Fruit fly (Drosophila melanogaster) whole organism, embryonic: ENCODE measurements around the gene CG9393.

Experiments used
- Atf6 ChIP-seq: fragments of 200-800 bp; sonication (Bioruptor generic); IDR thresholded peaks from 2 replicates; pipeline ENCODE4 v1.3.6; 2022; ENCODE audit warnings: missing biosample characterization, missing genetic modification characterization
- Bgb ChIP-seq: fragments of 200-800 bp; sonication (Bioruptor generic); IDR thresholded peaks from 2 replicates; pipeline ENCODE4 v1.3.6; 2022; ENCODE audit warnings: missing biosample characterization, missing genetic modification characterization; ENCODE audit not compliant: partially characterized antibody
- CG11695 ChIP-seq: fragments of 200-800 bp; sonication (Bioruptor generic); IDR thresholded peaks from 3 replicates; pipeline ENCODE4 v1.3.6; 2022; ENCODE audit warnings: missing biosample characterization, missing genetic modification characterization
- CG11696 ChIP-seq: fragments of 200-800 bp; sonication (Bioruptor generic); IDR thresholded peaks from 2 replicates; pipeline ENCODE4 v1.3.6; 2022; ENCODE audit warnings: missing biosample characterization, missing genetic modification characterization
- CG12071 ChIP-seq: fragments of 200-800 bp; sonication (Bioruptor generic); optimal IDR thresholded peaks from 3 replicates; lab custom pipeline; 2018; ENCODE audit warnings: missing biosample characterization, mild to moderate bottlenecking, missing genetic modification characterization
- CG1233 ChIP-seq: fragments of 200-800 bp; sonication (Bioruptor generic); optimal IDR thresholded peaks from 4 replicates; lab custom pipeline; 2018; ENCODE audit warnings: missing biosample characterization, mild to moderate bottlenecking, missing genetic modification characterization
- CG15514 ChIP-seq: fragments of 200-800 bp; sonication (Bioruptor generic); optimal IDR thresholded peaks from 3 replicates; lab custom pipeline; 2017; ENCODE audit warnings: missing biosample characterization, missing genetic modification characterization, mild to moderate bottlenecking, moderate library complexity, missing genetic modification reagents
- CG1603 ChIP-seq: fragments of 200-800 bp; sonication (Bioruptor generic); optimal IDR thresholded peaks from 2 replicates; lab custom pipeline; 2019; ENCODE audit warnings: missing biosample characterization, mild to moderate bottlenecking, missing genetic modification characterization, moderate library complexity
- CG17359 ChIP-seq: fragments of 200-800 bp; sonication (Bioruptor generic); optimal IDR thresholded peaks from 3 replicates; lab custom pipeline; 2018; ENCODE audit warnings: missing biosample characterization, mild to moderate bottlenecking, missing genetic modification characterization, moderate library complexity
- CG17612 ChIP-seq: fragments of 200-800 bp; sonication (Bioruptor generic); IDR thresholded peaks from 2 replicates; pipeline ENCODE4 v1.3.6; 2022; ENCODE audit warnings: missing biosample characterization, missing genetic modification characterization
- CG18262 ChIP-seq: fragments of 200-800 bp; optimal IDR thresholded peaks from 3 replicates; lab custom pipeline; 2019; ENCODE audit warnings: missing biosample characterization, mild to moderate bottlenecking, missing genetic modification characterization, moderate library complexity
- CG2202 ChIP-seq: fragments of 200-800 bp; sonication (Bioruptor generic); optimal IDR thresholded peaks from 2 replicates; lab custom pipeline; 2018; ENCODE audit warnings: missing biosample characterization, mild to moderate bottlenecking, missing genetic modification characterization
- CG2678 ChIP-seq: fragments of 200-800 bp; sonication (Bioruptor generic); optimal IDR thresholded peaks from 3 replicates; lab custom pipeline; 2019; ENCODE audit warnings: missing biosample characterization, mild to moderate bottlenecking, missing genetic modification characterization, moderate library complexity
- CG33557 ChIP-seq: fragments of 200-800 bp; sonication (Bioruptor generic); optimal IDR thresholded peaks from 2 replicates; lab custom pipeline; 2019; ENCODE audit warnings: missing biosample characterization, mild to moderate bottlenecking, missing genetic modification characterization, moderate library complexity
- CG4707 ChIP-seq: fragments of 200-800 bp; sonication (Bioruptor generic); optimal IDR thresholded peaks from 2 replicates; lab custom pipeline; 2018; ENCODE audit warnings: missing biosample characterization, mild to moderate bottlenecking, missing genetic modification characterization, moderate library complexity
- CG6854 ChIP-seq: fragments of 200-800 bp; sonication (Bioruptor generic); optimal IDR thresholded peaks from 3 replicates; lab custom pipeline; 2017; ENCODE audit warnings: missing biosample characterization, mild to moderate bottlenecking, missing genetic modification characterization
- CG8281 ChIP-seq: fragments of 200-800 bp; sonication (Bioruptor generic); optimal IDR thresholded peaks from 2 replicates; lab custom pipeline; 2018; ENCODE audit warnings: missing biosample characterization, mild to moderate bottlenecking, missing genetic modification characterization, moderate library complexity
- CG8924 ChIP-seq: fragments of 200-800 bp; optimal IDR thresholded peaks from 3 replicates; lab custom pipeline; 2019; ENCODE audit warnings: missing biosample characterization, mild to moderate bottlenecking, missing genetic modification characterization, moderate library complexity
- CG9215 ChIP-seq: fragments of 200-800 bp; sonication (Bioruptor generic); IDR thresholded peaks from 2 replicates; pipeline ENCODE4 v1.3.6; 2022; ENCODE audit warnings: missing biosample characterization, missing genetic modification characterization
- CG9797 ChIP-seq: fragments of 200-800 bp; sonication (Bioruptor generic); optimal IDR thresholded peaks from 3 replicates; lab custom pipeline; 2018; ENCODE audit warnings: missing biosample characterization, mild to moderate bottlenecking, missing genetic modification characterization
- Dek ChIP-seq: fragments of 200-800 bp; sonication (Bioruptor generic); optimal IDR thresholded peaks from 3 replicates; lab custom pipeline; 2019; ENCODE audit warnings: missing biosample characterization, mild to moderate bottlenecking, missing genetic modification characterization, moderate library complexity
- Ets65A ChIP-seq: fragments of 200-800 bp; sonication (Bioruptor generic); peaks from one replicate; lab custom pipeline; 2016; ENCODE audit warnings: missing biosample characterization, missing genetic modification characterization
- Hmx ChIP-seq: fragments of 200-800 bp; sonication (Bioruptor generic); optimal IDR thresholded peaks from 2 replicates; lab custom pipeline; 2016; ENCODE audit warnings: missing biosample characterization, missing genetic modification characterization
- Hr39 ChIP-seq: fragments of >200 bp; optimal IDR thresholded peaks from 2 replicates; lab custom pipeline; 2017
- Hr78 ChIP-seq, 2 experiments: fragments of 200-800 bp in 1 of 2; fragments of >200 bp in 1 of 2; sonication (Bioruptor generic) in 1 of 2; optimal IDR thresholded peaks; 2 replicates each; lab custom pipeline; 2017 to 2019; ENCODE audit warnings: missing biosample characterization in 2 of 2, missing genetic modification characterization in 2 of 2, mild to moderate bottlenecking in 1 of 2, moderate library complexity in 1 of 2
- Nf-YB ChIP-seq: fragments of 200-800 bp; sonication (Bioruptor generic); optimal IDR thresholded peaks from 3 replicates; lab custom pipeline; 2019; ENCODE audit warnings: missing biosample characterization, mild to moderate bottlenecking, missing genetic modification characterization, moderate library complexity
- NfI ChIP-seq: fragments of 200-800 bp; sonication (Bioruptor generic); optimal IDR thresholded peaks from 3 replicates; lab custom pipeline; 2018; ENCODE audit warnings: missing biosample characterization, mild to moderate bottlenecking, missing genetic modification characterization, moderate library complexity
- Pdp1 ChIP-seq, 2 experiments: fragments of 200-800 bp; sonication (Bioruptor generic); optimal IDR thresholded peaks; 3 replicates each; lab custom pipeline; 2016; ENCODE audit warnings: missing biosample characterization in 2 of 2, missing genetic modification characterization in 2 of 2, mild to moderate bottlenecking in 1 of 2, moderate library complexity in 1 of 2
- Sox100B ChIP-seq: fragments of 200-800 bp; sonication (Bioruptor generic); optimal IDR thresholded peaks from 3 replicates; lab custom pipeline; 2018; ENCODE audit warnings: missing biosample characterization, mild to moderate bottlenecking, missing genetic modification characterization
- Sry-δ ChIP-seq: fragments of 200-800 bp; sonication (Bioruptor generic); optimal IDR thresholded peaks from 2 replicates; lab custom pipeline; 2016; ENCODE audit warnings: missing biosample characterization, missing genetic modification characterization
- Trl ChIP-seq, 3 experiments: fragments of >200 bp in 2 of 3; fragments of 200-800 bp in 1 of 3; sonication (Bioruptor generic) in 1 of 3; optimal IDR thresholded peaks; 2 replicates in 1 of 3; 3 replicates in 2 of 3; lab custom pipeline; 2016 to 2017; ENCODE audit warnings: missing biosample characterization in 1 of 3, missing genetic modification characterization in 1 of 3
- br ChIP-seq: fragments of >200 bp; optimal IDR thresholded peaks from 2 replicates; lab custom pipeline; 2017
- cad ChIP-seq: fragments of >200 bp; optimal IDR thresholded peaks from 2 replicates; lab custom pipeline; 2017; ENCODE audit warnings: missing biosample characterization, missing genetic modification characterization
- cato ChIP-seq: fragments of 200-800 bp; sonication (Bioruptor generic); optimal IDR thresholded peaks from 2 replicates; lab custom pipeline; 2016; ENCODE audit warnings: missing biosample characterization, missing genetic modification characterization, borderline replicate concordance
- cg ChIP-seq: fragments of 200-800 bp; sonication (Bioruptor generic); optimal IDR thresholded peaks from 3 replicates; lab custom pipeline; 2019; ENCODE audit warnings: missing biosample characterization, mild to moderate bottlenecking, missing genetic modification characterization, moderate library complexity
- chm ChIP-seq: fragments of 200-800 bp; sonication (Bioruptor generic); IDR thresholded peaks from 2 replicates; pipeline ENCODE4 v1.3.6; 2022; ENCODE audit warnings: missing biosample characterization, missing genetic modification characterization
- crp ChIP-seq, 2 experiments: fragments of 200-800 bp; sonication (Bioruptor generic); optimal IDR thresholded peaks; 2 replicates in 1 of 2; 3 replicates in 1 of 2; lab custom pipeline; 2017; ENCODE audit warnings: missing biosample characterization in 2 of 2, missing genetic modification characterization in 2 of 2, mild to moderate bottlenecking in 1 of 2, moderate library complexity in 1 of 2
- cwo ChIP-seq: fragments of 200-800 bp; sonication (Bioruptor generic); optimal IDR thresholded peaks from 3 replicates; lab custom pipeline; 2017; ENCODE audit warnings: missing biosample characterization, missing genetic modification characterization, mild to moderate bottlenecking, moderate library complexity, missing genetic modification reagents
- fu2 ChIP-seq: fragments of 200-800 bp; sonication (Bioruptor generic); optimal IDR thresholded peaks from 2 replicates; lab custom pipeline; 2016; ENCODE audit warnings: missing biosample characterization, missing genetic modification characterization
- jumu ChIP-seq: fragments of 200-800 bp; sonication (Bioruptor generic); optimal IDR thresholded peaks from 3 replicates; lab custom pipeline; 2016; ENCODE audit warnings: missing biosample characterization, missing genetic modification characterization
- lab ChIP-seq: fragments of 200-800 bp; sonication (Bioruptor generic); optimal IDR thresholded peaks from 3 replicates; lab custom pipeline; 2017; ENCODE audit warnings: missing biosample characterization, missing genetic modification characterization, mild to moderate bottlenecking, moderate library complexity, missing genetic modification reagents
- maf-S ChIP-seq: fragments of 200-800 bp; sonication (Bioruptor generic); optimal IDR thresholded peaks from 2 replicates; lab custom pipeline; 2016; ENCODE audit warnings: missing biosample characterization, missing genetic modification characterization
- mam ChIP-seq: fragments of 200-800 bp; sonication (Bioruptor generic); optimal IDR thresholded peaks from 3 replicates; lab custom pipeline; 2016; ENCODE audit warnings: missing biosample characterization, missing genetic modification characterization
- pan ChIP-seq, 4 experiments: fragments of >200 bp in 3 of 4; fragments of 200-800 bp in 1 of 4; sonication (Bioruptor generic) in 1 of 4; optimal IDR thresholded peaks in 3 of 4; IDR thresholded peaks in 1 of 4; 2 replicates each; pipeline versions ENCODE4 v1.3.6 to Lab custom; 2017 to 2022; ENCODE audit warnings: missing biosample characterization in 2 of 4, missing genetic modification characterization in 2 of 4, mixed read lengths in 1 of 4
- run ChIP-seq: fragments of 200-800 bp; sonication (Bioruptor generic); optimal IDR thresholded peaks from 3 replicates; lab custom pipeline; 2018; ENCODE audit warnings: missing biosample characterization, mild to moderate bottlenecking, missing genetic modification characterization
- schlank ChIP-seq: fragments of 200-800 bp; sonication (Bioruptor generic); optimal IDR thresholded peaks from 2 replicates; lab custom pipeline; 2018; ENCODE audit warnings: missing biosample characterization, mild to moderate bottlenecking, missing genetic modification characterization
- sd ChIP-seq: fragments of 200-800 bp; sonication (Bioruptor generic); optimal IDR thresholded peaks from 3 replicates; lab custom pipeline; 2018; ENCODE audit warnings: missing biosample characterization, mild to moderate bottlenecking, missing genetic modification characterization, moderate library complexity
- trem ChIP-seq: fragments of 200-800 bp; optimal IDR thresholded peaks from 3 replicates; lab custom pipeline; 2019; ENCODE audit warnings: missing biosample characterization, mild to moderate bottlenecking, missing genetic modification characterization, moderate library complexity
- wor ChIP-seq: fragments of 200-800 bp; sonication (Bioruptor generic); IDR thresholded peaks from 2 replicates; pipeline ENCODE4 v1.3.6; 2022; ENCODE audit warnings: missing biosample characterization, missing genetic modification characterization

The CG9393 gene

DNA sequence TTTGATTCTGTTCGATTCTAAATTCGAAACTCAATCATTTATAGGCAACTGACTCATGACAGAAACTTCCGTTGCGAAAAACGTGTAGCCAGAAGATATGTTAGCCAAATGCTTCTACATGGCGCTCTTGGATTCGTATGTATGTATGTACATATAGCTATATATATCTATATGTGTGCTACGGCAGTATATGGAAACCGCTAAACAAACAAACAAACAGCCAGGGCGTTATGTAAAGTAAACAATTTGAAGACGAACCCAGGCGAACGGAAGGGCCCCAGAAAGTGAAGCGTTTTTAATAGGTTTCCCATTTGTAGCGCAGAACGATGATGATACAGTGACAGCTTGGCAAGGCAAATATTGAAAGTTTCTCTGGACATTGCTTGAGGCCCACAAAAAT, 33.6 kb downstream of the CG9393 start (continued):
- TF ChIP-seq Sox100B (GFP tag; lab: Kevin White, UChicago) (peak; percentile 2), cwo (GFP tag; lab: Kevin White, UChicago) (peak; percentile 51), sd (peak; percentile 5), Nf-YB (GFP tag; lab: Kevin White, UChicago) (peak; percentile 14), CG17359 (peak; percentile 14), Ets65A (GFP tag; lab: Kevin White, UChicago) (peak; percentile 80), Hr39 (lab: Kevin White, UChicago) (no peak), NfI (GFP tag; lab: Kevin White, UChicago) (peak; percentile 10), Dek (peak; percentile 3), CG2678 (tag; lab: Kevin White, UChicago) (peak; percentile 8), CG11696 (GFP tag; lab: Robert Waterston, UW) (no peak), lab (GFP tag; lab: Kevin White, UChicago) (peak; percentile 6), cg (peak; percentile 15), CG17612 (GFP tag; lab: Robert Waterston, UW) (no peak), CG12071 (GFP tag; lab: Kevin White, UChicago) (peak; percentile 55), run (tag; lab: Kevin White, UChicago) (peak; percentile 34), jumu (GFP tag; lab: Kevin White, UChicago) (no peak)

DNA sequence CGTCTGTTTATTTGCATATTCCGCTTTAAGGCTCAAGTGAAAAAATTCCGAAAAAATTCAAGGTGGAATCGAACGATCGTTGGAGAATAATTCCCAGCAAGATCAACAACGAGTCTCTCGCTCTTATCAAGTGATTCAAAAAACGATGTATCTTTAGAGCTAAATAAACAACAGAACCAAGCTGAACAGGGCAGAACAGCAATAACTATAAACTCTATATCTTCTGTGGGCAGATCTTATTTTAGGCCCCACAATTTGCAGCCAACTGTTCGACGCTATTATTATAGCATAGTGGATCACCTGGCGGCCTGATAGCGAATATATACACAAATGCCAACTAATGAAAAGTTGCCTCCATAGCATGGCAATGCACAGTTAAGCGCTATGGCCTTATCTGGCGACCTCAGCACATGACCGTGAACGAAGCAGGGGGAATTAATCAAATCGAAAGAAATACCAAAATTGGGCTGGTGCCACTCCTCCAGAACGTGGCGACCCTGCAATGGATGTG, 34.0 kb downstream of the CG9393 start:
- TF ChIP-seq wor (GFP tag; lab: Robert Waterston, UW): no peak
- no peak for TF ChIP-seq pan (optimal IDR thresholded peaks at IDR 0.05; lab: Kevin White, UChicago)
- no peak for TF ChIP-seq pan (GFP tag; optimal IDR thresholded peaks at IDR 0.05 in 1 of 2, IDR thresholded peaks at IDR 0.05 in 1 of 2)
- no peak for TF ChIP-seq Trl (optimal IDR thresholded peaks at IDR 0.05; lab: Kevin White, UChicago)
- TF ChIP-seq Trl (GFP tag; optimal IDR thresholded peaks at IDR 0.05; lab: Kevin White, UChicago): no peak
- TF ChIP-seq CG11695 (GFP tag; lab: Robert Waterston, UW): no peak
- no peak for TF ChIP-seq Bgb (GFP tag; lab: Robert Waterston, UW)
- TF ChIP-seq maf-S: no peak
- peak; percentile 17 for TF ChIP-seq CG6854
- TF ChIP-seq Sry-δ (GFP tag; lab: Kevin White, UChicago): no peak
- TF ChIP-seq fu2 (GFP tag; lab: Kevin White, UChicago): no peak
- TF ChIP-seq CG1603 (tag; lab: Kevin White, UChicago): no peak
- TF ChIP-seq CG8281 (tag; lab: Kevin White, UChicago): no peak
- no peak for TF ChIP-seq CG9215 (GFP tag; lab: Robert Waterston, UW)
- TF ChIP-seq trem (tag; lab: Kevin White, UChicago): no peak
- peak; percentile 45; the same call in 1 of the 2 replicates for TF ChIP-seq Atf6 (GFP tag; lab: Robert Waterston, UW)
- TF ChIP-seq CG18262: no peak
- no peak for TF ChIP-seq chm (GFP tag; lab: Robert Waterston, UW)
- TF ChIP-seq CG33557 (GFP tag; lab: Kevin White, UChicago): no peak
- no peak for TF ChIP-seq br (lab: Kevin White, UChicago)
- peak in 1 of 2 experiments; percentile 51 for TF ChIP-seq Pdp1 (GFP tag; optimal IDR thresholded peaks at IDR 0.05; lab: Kevin White, UChicago)
- no peak for TF ChIP-seq Nf-YB (GFP tag; lab: Kevin White, UChicago)
- no peak for TF ChIP-seq mam (GFP tag; lab: Kevin White, UChicago)
- TF ChIP-seq CG15514 (GFP tag; lab: Kevin White, UChicago): peak; percentile 41
- no peak for TF ChIP-seq cad (GFP tag; lab: Kevin White, UChicago)
- TF ChIP-seq cato (GFP tag; lab: Kevin White, UChicago): no peak
- TF ChIP-seq crp (GFP tag; optimal IDR thresholded peaks at IDR 0.05; lab: Kevin White, UChicago): no peak
- no peak for TF ChIP-seq CG2202 (tag; lab: Kevin White, UChicago)
- TF ChIP-seq Hr78 (GFP tag; optimal IDR thresholded peaks at IDR 0.05; lab: Kevin White, UChicago): peak in 1 of 2 experiments; percentile 67
- no peak for TF ChIP-seq CG1233
- TF ChIP-seq CG4707 (GFP tag; lab: Kevin White, UChicago): no peak
- no peak for TF ChIP-seq Hmx (GFP tag; lab: Kevin White, UChicago)
- TF ChIP-seq CG8924 (tag; lab: Kevin White, UChicago): no peak
- TF ChIP-seq CG9797: no peak
- peak; percentile 19 for TF ChIP-seq schlank (tag; lab: Kevin White, UChicago)
